In genomic region chrX:8718153-8718552, ce11 we compare ENCODE assay signal across 3 worm cellular contexts.
TF ChIP-seq lines count a peak whose summit lies in the region.

No protein-coding gene starts in this region.

TF ChIP-seq in whole organism, L3 larva, 47 proteins besides CTCF, POLR2A, EP300 and RAD21:
- no peak for TF ChIP-seq mml-1 (tag; optimal IDR thresholded peaks at IDR 0.05; lab: Kevin White, UChicago)
- peak; percentile 40 for TF ChIP-seq pha-4 (tag; optimal IDR thresholded peaks at IDR 0.05; lab: Kevin White, UChicago)

TF ChIP-seq in whole organism, L4 larva, 104 proteins besides CTCF, POLR2A, EP300 and RAD21:
- TF ChIP-seq mxl-2 (GFP tag; conservative IDR thresholded peaks at IDR 0.05; lab: Robert Waterston, UW) (no peak), fkh-10 (GFP tag; optimal IDR thresholded peaks at IDR 0.05; lab: Kevin White, UChicago) (no peak), nhr-77 (tag; optimal IDR thresholded peaks at IDR 0.05; lab: Kevin White, UChicago) (peak; percentile 93), mdt-29 (GFP tag; IDR thresholded peaks at IDR 0.05; lab: Robert Waterston, UW) (no peak), nhr-6 (tag; optimal IDR thresholded peaks at IDR 0.05; lab: Kevin White, UChicago) (no peak), dmd-9 (GFP tag; IDR thresholded peaks at IDR 0.05; lab: Robert Waterston, UW) (no peak), fos-1 (tag; optimal IDR thresholded peaks at IDR 0.05; lab: Kevin White, UChicago) (peak; percentile 20), pha-4 (GFP tag; IDR thresholded peaks at IDR 0.05; lab: Robert Waterston, UW) (0 out of 2 replicates have a peak, but pooled peaks have one; percentile 13), pha-4 (tag; optimal IDR thresholded peaks at IDR 0.05; lab: Kevin White, UChicago) (no peak), spr-1 (tag; optimal IDR thresholded peaks at IDR 0.05; lab: Kevin White, UChicago) (no peak), mxl-3 (GFP tag; optimal IDR thresholded peaks at IDR 0.05; lab: Kevin White, UChicago) (no peak), unc-62 (GFP tag; optimal IDR thresholded peaks at IDR 0.05 in 1 of 2; lab: Kevin White, UChicago) (no peak), unc-62 (tag; optimal IDR thresholded peaks at IDR 0.05; lab: Kevin White, UChicago) (no peak), daf-16 (GFP tag; optimal IDR thresholded peaks at IDR 0.05; lab: Kevin White, UChicago) (no peak), daf-16 (tag; optimal IDR thresholded peaks at IDR 0.05; lab: Kevin White, UChicago) (peak; percentile 71), nhr-28 (tag; optimal IDR thresholded peaks at IDR 0.05; lab: Kevin White, UChicago) (peak; percentile 42), T20F7.1 (GFP tag; optimal IDR thresholded peaks at IDR 0.05; lab: Kevin White, UChicago) (peak; percentile 34), tra-1 (GFP tag; IDR thresholded peaks at IDR 0.05; lab: Robert Waterston, UW) (no peak), dve-1 (tag; optimal IDR thresholded peaks at IDR 0.05; lab: Kevin White, UChicago; ENCODE audit: insufficient read depth) (peak; percentile 69), nhr-41 (GFP tag; IDR thresholded peaks at IDR 0.05; lab: Robert Waterston, UW) (no peak), php-3 (GFP tag; IDR thresholded peaks at IDR 0.05; lab: Robert Waterston, UW) (peak; percentile 28; the same call in 1 of the 2 replicates), T26A8.4 (GFP tag; IDR thresholded peaks at IDR 0.05; lab: Robert Waterston, UW) (0 out of 2 replicates have a peak, but pooled peaks have one; percentile 10)

TF ChIP-seq in whole organism, young adult, 124 proteins besides CTCF, POLR2A, EP300 and RAD21:
- TF ChIP-seq athp-1 (tag; optimal IDR thresholded peaks at IDR 0.05; lab: Kevin White, UChicago) (no peak), snpc-3.4 (tag; optimal IDR thresholded peaks at IDR 0.05; lab: Kevin White, UChicago) (no peak), Y56A3A.18 (GFP tag; IDR thresholded peaks at IDR 0.05; lab: Robert Waterston, UW) (0 out of 2 replicates have a peak, but pooled peaks have one; percentile 33), lin-40 (tag; optimal IDR thresholded peaks at IDR 0.05; lab: Kevin White, UChicago) (no peak), F55B11.4 (tag; optimal IDR thresholded peaks at IDR 0.05; lab: Kevin White, UChicago; ENCODE audit: borderline replicate concordance, insufficient read depth) (no peak), sea-2 (GFP tag; IDR thresholded peaks at IDR 0.05; lab: Robert Waterston, UW) (no peak), Y79H2A.3 (GFP tag; conservative IDR thresholded peaks at IDR 0.05; lab: Robert Waterston, UW) (0 out of 2 replicates have a peak, but pooled peaks have one; percentile 30), Y95B8A.8 (GFP tag; IDR thresholded peaks at IDR 0.05; lab: Robert Waterston, UW) (no peak), atf-7 (tag; optimal IDR thresholded peaks at IDR 0.05; lab: Kevin White, UChicago) (no peak), egl-18 (GFP tag; IDR thresholded peaks at IDR 0.05; lab: Robert Waterston, UW) (no peak), cebp-1 (GFP tag; IDR thresholded peaks at IDR 0.05; lab: Robert Waterston, UW) (no peak), cebp-1 (tag; optimal IDR thresholded peaks at IDR 0.05; lab: Kevin White, UChicago) (peak; percentile 7), akir-1 (GFP tag; optimal IDR thresholded peaks at IDR 0.05; lab: Kevin White, UChicago) (no peak), B0336.3 (GFP tag; IDR thresholded peaks at IDR 0.05; lab: Robert Waterston, UW) (no peak), bed-2 (GFP tag; IDR thresholded peaks at IDR 0.05; lab: Robert Waterston, UW) (no peak), madf-3 (GFP tag; IDR thresholded peaks at IDR 0.05; lab: Robert Waterston, UW) (no peak), ztf-28 (GFP tag; IDR thresholded peaks at IDR 0.05; lab: Robert Waterston, UW) (no peak), let-526 (GFP tag; IDR thresholded peaks at IDR 0.05; lab: Robert Waterston, UW) (0 out of 2 replicates have a peak, but pooled peaks have one; percentile 63)
